Worm (Caenorhabditis elegans) whole organism, young adult: ENCODE measurements around the gene srsx-5.

Source experiments
- B0035.1 ChIP-seq: sonication (generic microtip); optimal IDR thresholded peaks from 2 replicates; lab custom pipeline; 2016; ENCODE audit warnings: missing genetic modification characterization, mild to moderate bottlenecking, missing compliant biosample characterization, missing genotype, missing genetic modification reagents
- C17E4.6 ChIP-seq: fragments of 200-800 bp; sonication (Bioruptor generic); IDR thresholded peaks from 2 replicates; pipeline ENCODE4 v1.3.6; 2022; ENCODE audit warnings: missing genetic modification reagents, missing genetic modification characterization, missing compliant biosample characterization
- D2030.7 ChIP-seq: fragments of 200-800 bp; sonication (Bioruptor generic); IDR thresholded peaks from 2 replicates; pipeline ENCODE4 v1.3.6; 2022; ENCODE audit warnings: missing genetic modification reagents, missing genetic modification characterization, missing compliant biosample characterization
- F10E7.11 ChIP-seq: sonication (generic microtip); optimal IDR thresholded peaks from 2 replicates; lab custom pipeline; 2017; ENCODE audit warnings: mild to moderate bottlenecking, missing genetic modification characterization, moderate library complexity, missing compliant biosample characterization
- F23B12.7 ChIP-seq: sonication (generic microtip); optimal IDR thresholded peaks from 2 replicates; lab custom pipeline; 2017; ENCODE audit warnings: missing genetic modification characterization, mild to moderate bottlenecking, missing compliant biosample characterization, antibody characterized with exemption, moderate library complexity; ENCODE audit not compliant: insufficient read depth
- F33H1.4 ChIP-seq: fragments of 200-800 bp; sonication (Bioruptor generic); IDR thresholded peaks from 2 replicates; pipeline ENCODE4 v1.3.6; 2022; ENCODE audit warnings: missing genetic modification reagents, missing genetic modification characterization, missing compliant biosample characterization
- F52B5.7 ChIP-seq: sonication (generic microtip); optimal IDR thresholded peaks from 2 replicates; lab custom pipeline; 2016; ENCODE audit warnings: mild to moderate bottlenecking, missing genetic modification characterization, missing compliant biosample characterization
- T07F8.4 ChIP-seq: sonication (generic microtip); optimal IDR thresholded peaks from 2 replicates; lab custom pipeline; 2016; ENCODE audit warnings: mild to moderate bottlenecking, missing genetic modification characterization, moderate library complexity, missing compliant biosample characterization
- ZK185.1 ChIP-seq: sonication (generic microtip); optimal IDR thresholded peaks from 2 replicates; lab custom pipeline; 2016; ENCODE audit warnings: mild to moderate bottlenecking, missing genetic modification characterization, missing compliant biosample characterization; ENCODE audit not compliant: poor library complexity, severe bottlenecking
- akir-1 ChIP-seq: fragments of 200-800 bp; sonication (Bioruptor generic); optimal IDR thresholded peaks from 2 replicates; lab custom pipeline; 2018; ENCODE audit warnings: mild to moderate bottlenecking, missing genetic modification characterization, moderate library complexity, missing compliant biosample characterization
- cebp-2 ChIP-seq: fragments of 200-800 bp; sonication (Bioruptor generic); IDR thresholded peaks from 2 replicates; pipeline ENCODE4 v1.3.6; 2022; ENCODE audit warnings: missing genetic modification characterization, missing compliant biosample characterization
- die-1 ChIP-seq: sonication (generic microtip); optimal IDR thresholded peaks from 2 replicates; lab custom pipeline; 2016; ENCODE audit warnings: missing genotype, mild to moderate bottlenecking, missing genetic modification characterization, missing compliant biosample characterization
- egl-44 ChIP-seq: fragments of 200-800 bp; sonication (Bioruptor generic); IDR thresholded peaks from 2 replicates; pipeline ENCODE4 v1.3.6; 2022; ENCODE audit warnings: missing genetic modification reagents, missing genetic modification characterization, missing compliant biosample characterization
- ekl-4 ChIP-seq: fragments of 200-800 bp; sonication (Bioruptor generic); IDR thresholded peaks from 2 replicates; pipeline ENCODE4 v1.3.6; 2022; ENCODE audit warnings: missing genetic modification reagents, missing genetic modification characterization, missing compliant biosample characterization
- fkh-3 ChIP-seq: sonication (generic microtip); optimal IDR thresholded peaks from 2 replicates; lab custom pipeline; 2016; ENCODE audit warnings: mild to moderate bottlenecking, missing genetic modification characterization, missing compliant biosample characterization
- hlh-12 ChIP-seq: sonication (generic microtip); optimal IDR thresholded peaks from 2 replicates; lab custom pipeline; 2016; ENCODE audit warnings: missing genetic modification characterization, missing compliant biosample characterization
- hlh-26 ChIP-seq: fragments of 200-800 bp; sonication (Bioruptor generic); conservative IDR thresholded peaks from 2 replicates; pipeline ENCODE4 v1.3.6; 2022; ENCODE audit warnings: missing genetic modification reagents, missing genetic modification characterization, missing compliant biosample characterization
- hrde-1 ChIP-seq: sonication (generic microtip); optimal IDR thresholded peaks from 2 replicates; lab custom pipeline; 2016; ENCODE audit warnings: missing genetic modification characterization, mild to moderate bottlenecking, missing compliant biosample characterization, moderate library complexity, missing genotype, missing genetic modification reagents, borderline replicate concordance
- let-526 ChIP-seq: fragments of 200-800 bp; sonication (Bioruptor generic); IDR thresholded peaks from 2 replicates; pipeline ENCODE4 v1.3.6; 2022; ENCODE audit warnings: missing genetic modification reagents, missing genetic modification characterization, missing compliant biosample characterization
- lin-35 ChIP-seq, 3 experiments: fragments of 150-350 bp in 2 of 3; sonication (generic microtip) in 1 of 3; optimal IDR thresholded peaks; 2 replicates each; lab custom pipeline; 2014 to 2018; ENCODE audit warnings: missing biosample characterization in 3 of 3, missing genetic modification characterization in 3 of 3, missing genetic modification reagents in 3 of 3
- lin-40 ChIP-seq: sonication (generic microtip); optimal IDR thresholded peaks from 2 replicates; lab custom pipeline; 2016; ENCODE audit warnings: missing genetic modification characterization, mild to moderate bottlenecking, missing compliant biosample characterization, missing genotype, missing genetic modification reagents
- lir-1 ChIP-seq: fragments of 200-800 bp; sonication (Bioruptor generic); conservative IDR thresholded peaks from 2 replicates; pipeline ENCODE4 v1.3.6; 2022; ENCODE audit warnings: missing genetic modification reagents, missing genetic modification characterization, missing compliant biosample characterization
- lsl-1 ChIP-seq: fragments of 200-800 bp; sonication (Bioruptor generic); optimal IDR thresholded peaks from 2 replicates; lab custom pipeline; 2018; ENCODE audit warnings: mild to moderate bottlenecking, missing genetic modification characterization, moderate library complexity, missing compliant biosample characterization
- mcd-1 ChIP-seq: fragments of 200-800 bp; sonication (Bioruptor generic); IDR thresholded peaks from 2 replicates; pipeline ENCODE4 v1.3.6; 2022; ENCODE audit warnings: missing genetic modification reagents, missing genetic modification characterization, missing compliant biosample characterization
- mel-28 ChIP-seq: sonication (generic microtip); optimal IDR thresholded peaks from 2 replicates; lab custom pipeline; 2016; ENCODE audit warnings: borderline replicate concordance, mild to moderate bottlenecking, missing genetic modification characterization, missing compliant biosample characterization
- nfya-1 ChIP-seq: sonication (generic microtip); optimal IDR thresholded peaks from 2 replicates; lab custom pipeline; 2017; ENCODE audit warnings: antibody characterized with exemption, missing compliant biosample characterization, missing genetic modification characterization, borderline replicate concordance; ENCODE audit not compliant: insufficient read depth
- nfya-2 ChIP-seq: fragments of 200-800 bp; sonication (Bioruptor generic); IDR thresholded peaks from 2 replicates; pipeline ENCODE4 v1.3.6; 2022; ENCODE audit warnings: missing genetic modification reagents, missing genetic modification characterization, missing compliant biosample characterization
- nhr-90 ChIP-seq: sonication (generic microtip); optimal IDR thresholded peaks from 2 replicates; lab custom pipeline; 2016; ENCODE audit warnings: missing genotype, mild to moderate bottlenecking, missing genetic modification characterization, missing compliant biosample characterization
- pha-4 ChIP-seq: fragments of 150-350 bp; sonication (generic microtip); optimal IDR thresholded peaks from 2 replicates; lab custom pipeline; 2014; ENCODE audit warnings: missing biosample characterization, missing genetic modification reagents, missing genetic modification characterization
- rec-8 ChIP-seq, 2 experiments: sonication (generic microtip); optimal IDR thresholded peaks; 2 replicates each; lab custom pipeline; 2016; ENCODE audit warnings: mild to moderate bottlenecking in 2 of 2, missing genetic modification characterization in 2 of 2, missing genetic modification reagents in 2 of 2, missing genotype in 2 of 2, missing biosample characterization in 1 of 2, missing compliant biosample characterization in 1 of 2, moderate library complexity in 1 of 2
- repo-1 ChIP-seq: sonication (generic microtip); optimal IDR thresholded peaks from 2 replicates; lab custom pipeline; 2017; ENCODE audit warnings: mild to moderate bottlenecking, missing genetic modification characterization, missing compliant biosample characterization
- snpc-1.1 ChIP-seq: sonication (generic microtip); optimal IDR thresholded peaks from 2 replicates; lab custom pipeline; 2017; ENCODE audit warnings: missing genetic modification characterization, mild to moderate bottlenecking, missing compliant biosample characterization, antibody characterized with exemption, moderate library complexity, missing genotype, missing genetic modification reagents; ENCODE audit not compliant: insufficient read depth
- somi-1 ChIP-seq: fragments of 200-800 bp; sonication (Bioruptor generic); optimal IDR thresholded peaks from 2 replicates; lab custom pipeline; 2018; ENCODE audit warnings: mild to moderate bottlenecking, missing genetic modification characterization, missing compliant biosample characterization
- tbp1 ChIP-seq: fragments of 200-800 bp; sonication (Bioruptor generic); optimal IDR thresholded peaks from 2 replicates; lab custom pipeline; 2018; ENCODE audit warnings: mild to moderate bottlenecking, missing genetic modification characterization, missing compliant biosample characterization
- unc-62 ChIP-seq: fragments of 150-350 bp; optimal IDR thresholded peaks from 2 replicates; lab custom pipeline; 2014; ENCODE audit warnings: missing biosample characterization, missing genetic modification reagents, missing genetic modification characterization
- ztf-22 ChIP-seq: fragments of 200-800 bp; sonication (Bioruptor generic); optimal IDR thresholded peaks from 2 replicates; lab custom pipeline; 2018; ENCODE audit warnings: mild to moderate bottlenecking, missing genetic modification characterization, moderate library complexity, missing compliant biosample characterization
- ztf-25 ChIP-seq: fragments of 200-800 bp; sonication (Bioruptor generic); IDR thresholded peaks from 2 replicates; pipeline ENCODE4 v1.3.6; 2022; ENCODE audit warnings: missing genetic modification reagents, missing genetic modification characterization, missing compliant biosample characterization

The srsx-5 gene

ce11 chrV:7956218-7956617 is 27.5 kb downstream of the srsx-5 start, which contains the start of gene pals-34:
Gene pals-34, minus strand, starts transcription at chrV:7956497.
- TF ChIP-seq F52B5.7 (tag; lab: Kevin White, UChicago): no peak
- no peak for TF ChIP-seq lir-1
- no peak for TF ChIP-seq cebp-2 (GFP tag; lab: Robert Waterston, UW)

ce11 chrV:7958740-7959320 is 30.1 kb downstream of the srsx-5 start, which contains the start of the genes clec-217 and F26D11.2:
Gene clec-217, minus strand, starts transcription at chrV:7958840.
Gene F26D11.2, plus strand, starts transcription at chrV:7959270.
- TF ChIP-seq rec-8 (tag; optimal IDR thresholded peaks at IDR 0.05; lab: Kevin White, UChicago): no peak

- TF ChIP-seq ztf-25 (no peak), fkh-3 (no peak), F23B12.7 (tag; lab: Kevin White, UChicago) (no peak), die-1 (no peak), ztf-22 (GFP tag; lab: Kevin White, UChicago) (no peak), nfya-1 (tag; lab: Kevin White, UChicago) (no peak), T07F8.4 (tag; lab: Kevin White, UChicago) (no peak), C17E4.6 (no peak), ekl-4 (no peak), egl-44 (no peak), nhr-90 (tag; lab: Kevin White, UChicago) (no peak), mcd-1 (no peak), tbp1 (GFP tag; lab: Kevin White, UChicago) (no peak), pha-4 (tag; lab: Kevin White, UChicago) (no peak), hrde-1 (tag; lab: Kevin White, UChicago) (no peak)
- TF ChIP-seq, all 124 proteins: peak for 0
Observed at ce11 chrV:7964429-7964828, 35.7 kb downstream of the srsx-5 start.

- TF ChIP-seq repo-1: no peak
- TF ChIP-seq unc-62 (GFP tag; lab: Kevin White, UChicago): no peak
- TF ChIP-seq ZK185.1 (tag; lab: Kevin White, UChicago): no peak
- TF ChIP-seq lsl-1 (GFP tag; lab: Kevin White, UChicago): no peak
- TF ChIP-seq, all 124 proteins: peak for 0
Observed at ce11 chrV:7969107-7969506, 40.3 kb downstream of the srsx-5 start, which contains the start of gene che-7. Gene che-7, minus strand, starts transcription at chrV:7969207.

ce11 chrV:7970519-7970918 is 41.8 kb downstream of the srsx-5 start:
- TF ChIP-seq akir-1 (GFP tag; lab: Kevin White, UChicago): no peak
- no peak for TF ChIP-seq lin-35 (GFP tag; optimal IDR thresholded peaks at IDR 0.05; lab: Kevin White, UChicago)
- no peak for TF ChIP-seq snpc-1.1 (tag; lab: Kevin White, UChicago)
- no peak for TF ChIP-seq mel-28 (tag; lab: Kevin White, UChicago)
- TF ChIP-seq B0035.1 (tag; lab: Kevin White, UChicago): no peak
- TF ChIP-seq lin-40 (tag; lab: Kevin White, UChicago): no peak
- no peak for TF ChIP-seq hlh-12 (tag; lab: Kevin White, UChicago)
- no peak for TF ChIP-seq let-526 (GFP tag; lab: Robert Waterston, UW)
- TF ChIP-seq F10E7.11 (tag; lab: Kevin White, UChicago): no peak
- no peak for TF ChIP-seq hlh-26 (GFP tag; lab: Robert Waterston, UW)
- TF ChIP-seq D2030.7 (GFP tag; lab: Robert Waterston, UW): no peak
- no peak for TF ChIP-seq cebp-2 (GFP tag; lab: Robert Waterston, UW)
- TF ChIP-seq somi-1 (GFP tag; lab: Kevin White, UChicago): no peak
- no peak for TF ChIP-seq fkh-3
- TF ChIP-seq F33H1.4 (GFP tag; lab: Robert Waterston, UW): no peak
- no peak for TF ChIP-seq nfya-2 (GFP tag; lab: Robert Waterston, UW)
